Worm (Caenorhabditis elegans): Measurements from ENCODE around the gene srh-104.

DNA sequence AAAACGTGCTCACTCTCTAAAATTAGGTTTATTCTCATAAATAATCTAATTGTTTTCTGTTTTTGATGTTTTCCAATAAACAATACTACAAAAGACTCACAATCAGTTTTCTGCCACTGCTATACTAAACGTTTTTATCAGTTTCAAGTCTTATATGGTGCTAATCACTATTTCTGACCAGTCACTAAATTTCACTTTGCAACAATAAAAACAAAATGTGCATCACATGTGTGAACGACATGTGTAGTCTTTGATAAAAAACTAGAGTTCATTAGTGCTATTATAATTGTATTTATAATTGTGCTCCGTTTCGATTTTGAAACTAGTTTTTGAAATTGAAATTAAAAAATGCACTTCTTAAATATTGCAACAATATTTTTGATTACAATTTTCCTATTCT is 33.9 kb upstream of the srh-104 start, which contains the start of gene cyp-37B1:
- TF ChIP-seq D1046.2 (GFP tag; IDR thresholded peaks at IDR 0.05) (no peak), daf-19 (GFP tag; conservative IDR thresholded peaks at IDR 0.05) (no peak), ceh-82 (tag; optimal IDR thresholded peaks at IDR 0.05) (no peak), fos-1 (tag; optimal IDR thresholded peaks at IDR 0.05) (no peak), pqm-1 (tag; optimal IDR thresholded peaks at IDR 0.05) (peak; percentile 89), nhr-6 (tag; optimal IDR thresholded peaks at IDR 0.05) (no peak), aly-2 (tag; optimal IDR thresholded peaks at IDR 0.05) (no peak), hlh-30 (tag; optimal IDR thresholded peaks at IDR 0.05; ENCODE audit: insufficient read depth) (no peak), nhr-237 (tag; optimal IDR thresholded peaks at IDR 0.05) (no peak), ceh-32 (tag; optimal IDR thresholded peaks at IDR 0.05; ENCODE audit: poor library complexity) (no peak), nhr-11 (tag; optimal IDR thresholded peaks at IDR 0.05) (no peak), daf-16 (GFP tag; optimal IDR thresholded peaks at IDR 0.05) (no peak), daf-16 (tag; optimal IDR thresholded peaks at IDR 0.05) (peak; percentile 95), daf-8 (GFP tag; IDR thresholded peaks at IDR 0.05) (no peak)

Data from whole organism, L4 larva.